Worm (Caenorhabditis elegans) whole organism, L3 larva: ENCODE measurements around the gene nsph-4.2.

Experiments
- R02D3.7 ChIP-seq: fragments of 150-350 bp; optimal IDR thresholded peaks from 2 replicates; lab custom pipeline; 2014; ENCODE audit warnings: missing biosample characterization, missing genetic modification characterization
- ZK546.5 ChIP-seq: sonication (generic microtip); optimal IDR thresholded peaks from 2 replicates; lab custom pipeline; 2017; ENCODE audit warnings: missing biosample characterization, missing genetic modification characterization
- aly-2 ChIP-seq: fragments of 150-350 bp; optimal IDR thresholded peaks from 2 replicates; lab custom pipeline; 2014; ENCODE audit warnings: missing biosample characterization, missing genetic modification characterization
- ama-1 ChIP-seq: fragments of 150-350 bp; optimal IDR thresholded peaks from 2 replicates; lab custom pipeline; 2018
- ceh-16 ChIP-seq: sonication (generic microtip); optimal IDR thresholded peaks from 2 replicates; lab custom pipeline; 2017; ENCODE audit warnings: missing biosample characterization, missing genetic modification characterization
- ceh-28 ChIP-seq: fragments of 150-350 bp; optimal IDR thresholded peaks from 2 replicates; lab custom pipeline; 2014; ENCODE audit warnings: missing biosample characterization, missing genetic modification reagents, missing genetic modification characterization
- ceh-82 ChIP-seq: fragments of 150-350 bp; optimal IDR thresholded peaks from 2 replicates; lab custom pipeline; 2014; ENCODE audit warnings: missing biosample characterization, missing genetic modification characterization
- ceh-9 ChIP-seq: sonication (generic microtip); optimal IDR thresholded peaks from 2 replicates; lab custom pipeline; 2018; ENCODE audit warnings: missing biosample characterization, missing genetic modification characterization
- daf-12 ChIP-seq: fragments of 150-350 bp; optimal IDR thresholded peaks from 2 replicates; lab custom pipeline; 2014; ENCODE audit warnings: missing biosample characterization, missing genetic modification reagents, missing genetic modification characterization
- egl-27 ChIP-seq: sonication (generic microtip); optimal IDR thresholded peaks from 4 replicates; lab custom pipeline; 2017; ENCODE audit warnings: missing biosample characterization, missing genetic modification reagents, missing genetic modification characterization
- egl-5 ChIP-seq: fragments of 150-350 bp; optimal IDR thresholded peaks from 2 replicates; lab custom pipeline; 2017; ENCODE audit warnings: missing biosample characterization, missing genetic modification reagents, missing genetic modification characterization, inconsistent platforms
- elt-1 ChIP-seq: fragments of 150-350 bp; optimal IDR thresholded peaks from 2 replicates; lab custom pipeline; 2014; ENCODE audit warnings: missing biosample characterization, missing genetic modification characterization
- elt-2 ChIP-seq: sonication (generic microtip); optimal IDR thresholded peaks from 2 replicates; lab custom pipeline; 2016; ENCODE audit warnings: missing genetic modification reagents, mild to moderate bottlenecking, missing genetic modification characterization, missing compliant biosample characterization
- elt-3 ChIP-seq, 3 experiments: fragments of 150-350 bp in 1 of 3; sonication (generic microtip) in 2 of 3; optimal IDR thresholded peaks; 2 replicates in 2 of 3; 4 replicates in 1 of 3; lab custom pipeline; 2014 to 2017; ENCODE audit warnings: missing biosample characterization in 3 of 3, missing genetic modification characterization in 3 of 3
- eor-1 ChIP-seq, 2 experiments: fragments of 150-350 bp; optimal IDR thresholded peaks; 2 replicates each; lab custom pipeline; 2014 to 2018; ENCODE audit warnings: missing biosample characterization in 2 of 2, missing genetic modification characterization in 2 of 2
- fkh-10 ChIP-seq: sonication (generic microtip); optimal IDR thresholded peaks from 2 replicates; lab custom pipeline; 2017; ENCODE audit warnings: missing biosample characterization, missing genetic modification reagents, missing genetic modification characterization
- fkh-2 ChIP-seq: fragments of 150-350 bp; optimal IDR thresholded peaks from 2 replicates; lab custom pipeline; 2014; ENCODE audit warnings: missing biosample characterization, missing genetic modification reagents, missing genetic modification characterization
- fos-1 ChIP-seq: fragments of 150-350 bp; optimal IDR thresholded peaks from 2 replicates; lab custom pipeline; 2014; ENCODE audit warnings: missing biosample characterization, missing genetic modification characterization
- hmg-11 ChIP-seq: sonication (generic microtip); optimal IDR thresholded peaks from 2 replicates; lab custom pipeline; 2016; ENCODE audit warnings: missing genetic modification characterization, missing compliant biosample characterization
- jun-1 ChIP-seq: fragments of 150-350 bp; optimal IDR thresholded peaks from 2 replicates; lab custom pipeline; 2014; ENCODE audit warnings: missing biosample characterization, missing genetic modification reagents, missing genetic modification characterization
- lin-15B ChIP-seq: fragments of 150-350 bp; optimal IDR thresholded peaks from 2 replicates; lab custom pipeline; 2014; ENCODE audit warnings: missing biosample characterization, missing genetic modification characterization
- lin-39 ChIP-seq: fragments of 150-350 bp; optimal IDR thresholded peaks from 2 replicates; lab custom pipeline; 2018; ENCODE audit warnings: missing biosample characterization, missing genetic modification reagents, missing genetic modification characterization
- lsy-12 ChIP-seq: sonication (generic microtip); optimal IDR thresholded peaks from 2 replicates; lab custom pipeline; 2016; ENCODE audit warnings: mild to moderate bottlenecking, missing genetic modification characterization, missing compliant biosample characterization
- mdl-1 ChIP-seq: fragments of 150-350 bp; optimal IDR thresholded peaks from 2 replicates; lab custom pipeline; 2014; ENCODE audit warnings: missing biosample characterization, missing genetic modification characterization
- mml-1 ChIP-seq: fragments of 150-350 bp; sonication (generic microtip); optimal IDR thresholded peaks from 3 replicates; lab custom pipeline; 2014; ENCODE audit warnings: missing biosample characterization, missing genetic modification characterization
- nfya-1 ChIP-seq: sonication (generic microtip); optimal IDR thresholded peaks from 2 replicates; lab custom pipeline; 2017; ENCODE audit warnings: missing genetic modification characterization, mild to moderate bottlenecking, missing compliant biosample characterization, antibody characterized with exemption, moderate library complexity; ENCODE audit not compliant: insufficient read depth
- nhr-11 ChIP-seq: fragments of 150-350 bp; optimal IDR thresholded peaks from 2 replicates; lab custom pipeline; 2014; ENCODE audit warnings: missing biosample characterization, missing genetic modification characterization
- nhr-12 ChIP-seq: fragments of 150-350 bp; optimal IDR thresholded peaks from 2 replicates; lab custom pipeline; 2014; ENCODE audit warnings: missing biosample characterization, missing genetic modification characterization
- nhr-23 ChIP-seq: fragments of 150-350 bp; optimal IDR thresholded peaks from 2 replicates; lab custom pipeline; 2014; ENCODE audit warnings: missing biosample characterization, missing genetic modification reagents, missing genetic modification characterization
- nhr-237 ChIP-seq: fragments of 150-350 bp; optimal IDR thresholded peaks from 2 replicates; lab custom pipeline; 2014; ENCODE audit warnings: missing biosample characterization, missing genetic modification characterization
- nhr-25 ChIP-seq: sonication (generic microtip); optimal IDR thresholded peaks from 2 replicates; lab custom pipeline; 2017; ENCODE audit warnings: missing biosample characterization, missing genetic modification characterization
- nhr-28 ChIP-seq: fragments of 150-350 bp; optimal IDR thresholded peaks from 2 replicates; lab custom pipeline; 2014; ENCODE audit warnings: missing biosample characterization, missing genetic modification characterization
- nhr-43 ChIP-seq: sonication (generic microtip); optimal IDR thresholded peaks from 2 replicates; lab custom pipeline; 2016; ENCODE audit warnings: mild to moderate bottlenecking, missing genetic modification characterization, missing compliant biosample characterization; ENCODE audit not compliant: poor library complexity, severe bottlenecking
- nhr-67 ChIP-seq: fragments of 150-350 bp; optimal IDR thresholded peaks from 2 replicates; lab custom pipeline; 2014; ENCODE audit warnings: missing biosample characterization, missing genetic modification characterization
- nhr-76 ChIP-seq: fragments of 150-350 bp; sonication (generic microtip); optimal IDR thresholded peaks from 5 replicates; lab custom pipeline; 2014; ENCODE audit warnings: missing biosample characterization, missing genetic modification characterization
- nhr-77 ChIP-seq: fragments of 150-350 bp; optimal IDR thresholded peaks from 2 replicates; lab custom pipeline; 2014; ENCODE audit warnings: missing biosample characterization, missing genetic modification characterization
- pha-4 ChIP-seq: fragments of 150-350 bp; optimal IDR thresholded peaks from 2 replicates; lab custom pipeline; 2014; ENCODE audit warnings: missing biosample characterization, missing genetic modification reagents, missing genetic modification characterization
- pqm-1 ChIP-seq: fragments of 150-350 bp; optimal IDR thresholded peaks from 2 replicates; lab custom pipeline; 2017; ENCODE audit warnings: missing biosample characterization, missing genetic modification characterization, inconsistent platforms
- sea-2 ChIP-seq: fragments of 150-350 bp; sonication (generic microtip); optimal IDR thresholded peaks from 4 replicates; lab custom pipeline; 2014; ENCODE audit warnings: missing biosample characterization, missing genetic modification reagents, missing genetic modification characterization
- skn-1 ChIP-seq: fragments of 150-350 bp; optimal IDR thresholded peaks from 2 replicates; lab custom pipeline; 2014; ENCODE audit warnings: missing biosample characterization, missing genetic modification characterization
- snpc-4 ChIP-seq: fragments of 150-350 bp; optimal IDR thresholded peaks from 2 replicates; lab custom pipeline; 2014; ENCODE audit warnings: missing biosample characterization, missing genetic modification characterization
- tbx-2 ChIP-seq: sonication (generic microtip); optimal IDR thresholded peaks from 2 replicates; lab custom pipeline; 2016; ENCODE audit warnings: mild to moderate bottlenecking, missing genetic modification characterization, missing compliant biosample characterization
- unc-39 ChIP-seq: sonication (generic microtip); optimal IDR thresholded peaks from 4 replicates; lab custom pipeline; 2017; ENCODE audit warnings: missing biosample characterization, missing genetic modification characterization
- unc-62 ChIP-seq: fragments of 150-350 bp; sonication (generic microtip); optimal IDR thresholded peaks from 4 replicates; lab custom pipeline; 2014; ENCODE audit warnings: missing biosample characterization, missing genetic modification reagents, missing genetic modification characterization
- zag-1 ChIP-seq: fragments of 150-350 bp; optimal IDR thresholded peaks from 2 replicates; lab custom pipeline; 2014; ENCODE audit warnings: missing biosample characterization, missing genetic modification characterization
- ztf-11 ChIP-seq: fragments of 150-350 bp; optimal IDR thresholded peaks from 2 replicates; lab custom pipeline; 2014; ENCODE audit warnings: missing biosample characterization, missing genetic modification characterization
- ztf-4 ChIP-seq: fragments of 150-350 bp; optimal IDR thresholded peaks from 2 replicates; lab custom pipeline; 2014; ENCODE audit warnings: missing biosample characterization, missing genetic modification characterization

Gene nsph-4.2

ce11 chrIV:5206716-5207115 lies 11.9 kb upstream of the nsph-4.2 start:
- no peak for TF ChIP-seq nhr-12 (tag; lab: Kevin White, UChicago)
- TF ChIP-seq nfya-1: no peak
- no peak for TF ChIP-seq hmg-11 (tag; lab: Kevin White, UChicago)
- TF ChIP-seq ama-1 (lab: Kevin White, UChicago): no peak
- TF ChIP-seq nhr-25 (tag; lab: Kevin White, UChicago): no peak
- TF ChIP-seq egl-27 (tag; lab: Kevin White, UChicago): no peak
- no peak for TF ChIP-seq fos-1 (tag; lab: Kevin White, UChicago)
- no peak for TF ChIP-seq skn-1 (tag; lab: Kevin White, UChicago)
- no peak for TF ChIP-seq mml-1 (tag; lab: Kevin White, UChicago)
- TF ChIP-seq sea-2 (GFP tag; lab: Kevin White, UChicago): no peak
- no peak for TF ChIP-seq aly-2

ce11 chrIV:5209390-5209789 lies 9.2 kb upstream of the nsph-4.2 start, which contains the start of the genes Y59E9AL.36 and nbet-1:
TSS of gene Y59E9AL.36 (minus strand) at chrIV:5209481.
TSS of gene nbet-1 (plus strand) at chrIV:5209501.
- TF ChIP-seq egl-5: peak; percentile 94
- peak; percentile 96 for TF ChIP-seq lin-15B (tag; lab: Kevin White, UChicago)
- TF ChIP-seq ceh-9 (tag; lab: Kevin White, UChicago): no peak
- TF ChIP-seq eor-1 (tag; optimal IDR thresholded peaks at IDR 0.05; lab: Kevin White, UChicago): no peak
- TF ChIP-seq hmg-11 (tag; lab: Kevin White, UChicago): peak; percentile 91
- TF ChIP-seq ztf-11: no peak
- TF ChIP-seq R02D3.7 (tag; lab: Kevin White, UChicago): peak; percentile 97
- TF ChIP-seq sea-2 (GFP tag; lab: Kevin White, UChicago): no peak
- TF ChIP-seq unc-39 (tag; lab: Kevin White, UChicago): no peak
- no peak for TF ChIP-seq mdl-1 (tag; lab: Kevin White, UChicago)
- peak; percentile 77 for TF ChIP-seq nfya-1
- TF ChIP-seq unc-62: no peak
- peak; percentile 48 for TF ChIP-seq lsy-12
- TF ChIP-seq ZK546.5: no peak
- no peak for TF ChIP-seq nhr-23 (tag; lab: Kevin White, UChicago)
- no peak for TF ChIP-seq nhr-237
- peak; percentile 17 for TF ChIP-seq pqm-1
- peak; percentile 69 for TF ChIP-seq nhr-11 (tag; lab: Kevin White, UChicago)
- TF ChIP-seq elt-3 (tag; optimal IDR thresholded peaks at IDR 0.05; lab: Kevin White, UChicago): no peak
- peak; percentile 65 for TF ChIP-seq ceh-28 (tag; lab: Kevin White, UChicago)
- TF ChIP-seq nhr-12 (tag; lab: Kevin White, UChicago): no peak
- peak; percentile 62 for TF ChIP-seq nhr-25 (tag; lab: Kevin White, UChicago)
- TF ChIP-seq aly-2: no peak
- TF ChIP-seq nhr-28: no peak
- TF ChIP-seq fkh-10: no peak
- peak; percentile 51 for TF ChIP-seq jun-1
- no peak for TF ChIP-seq mml-1 (tag; lab: Kevin White, UChicago)
- TF ChIP-seq elt-1 (tag; lab: Kevin White, UChicago): no peak
- TF ChIP-seq snpc-4: peak; percentile 84
- TF ChIP-seq lin-39 (tag; lab: Kevin White, UChicago): peak; percentile 63
- TF ChIP-seq nhr-76 (tag; lab: Kevin White, UChicago): no peak
- TF ChIP-seq nhr-77 (tag; lab: Kevin White, UChicago): peak; percentile 63
- TF ChIP-seq egl-27 (tag; lab: Kevin White, UChicago): no peak
- no peak for TF ChIP-seq ama-1 (lab: Kevin White, UChicago)
- no peak for TF ChIP-seq nhr-67 (tag; lab: Kevin White, UChicago)
- peak; percentile 58 for TF ChIP-seq fkh-2 (tag; lab: Kevin White, UChicago)
- TF ChIP-seq elt-2: peak; percentile 46
- TF ChIP-seq ceh-16 (tag; lab: Kevin White, UChicago): no peak
- no peak for TF ChIP-seq tbx-2 (tag; lab: Kevin White, UChicago)
- no peak for TF ChIP-seq fos-1 (tag; lab: Kevin White, UChicago)
- peak; percentile 24 for TF ChIP-seq nhr-43
- TF ChIP-seq daf-12 (tag; lab: Kevin White, UChicago): no peak
- no peak for TF ChIP-seq ceh-82 (tag; lab: Kevin White, UChicago)
- TF ChIP-seq pha-4 (tag; lab: Kevin White, UChicago): peak; percentile 86
- no peak for TF ChIP-seq ztf-4 (tag; lab: Kevin White, UChicago)
- no peak for TF ChIP-seq skn-1 (tag; lab: Kevin White, UChicago)
- no peak for TF ChIP-seq zag-1 (tag; lab: Kevin White, UChicago)
